Fruit fly (Drosophila melanogaster) whole organism, pupa: ENCODE results near the gene Baldspot.

ENCODE experiments used
- CG10348 ChIP-seq: fragments of 200-800 bp; sonication (Bioruptor generic); IDR thresholded peaks from 2 replicates; pipeline ENCODE4 v1.3.6; 2022; ENCODE audit warnings: missing biosample characterization, missing genetic modification characterization
- CG12605 ChIP-seq: fragments of 200-800 bp; sonication (Bioruptor generic); IDR thresholded peaks from 2 replicates; pipeline ENCODE4 v1.3.6; 2022; ENCODE audit warnings: missing biosample characterization, missing genetic modification characterization
- CG13204 ChIP-seq: fragments of 200-800 bp; sonication (Bioruptor generic); optimal IDR thresholded peaks from 2 replicates; lab custom pipeline; 2018; ENCODE audit warnings: missing biosample characterization, mild to moderate bottlenecking, missing genetic modification characterization, moderate library complexity
- CG14655 ChIP-seq: fragments of 200-800 bp; sonication (Bioruptor generic); optimal IDR thresholded peaks from 3 replicates; lab custom pipeline; 2017; ENCODE audit warnings: mild to moderate bottlenecking, missing biosample characterization, missing genetic modification reagents, missing genetic modification characterization
- CG15710 ChIP-seq: fragments of 200-800 bp; sonication (Bioruptor generic); optimal IDR thresholded peaks from 2 replicates; lab custom pipeline; 2018; ENCODE audit warnings: missing biosample characterization, mild to moderate bottlenecking, missing genetic modification characterization, moderate library complexity
- CG17806 ChIP-seq: fragments of 200-800 bp; sonication (Bioruptor generic); optimal IDR thresholded peaks from 2 replicates; lab custom pipeline; 2018; ENCODE audit warnings: missing biosample characterization, mild to moderate bottlenecking, missing genetic modification characterization, moderate library complexity
- CG32121 ChIP-seq: fragments of 200-800 bp; sonication (Bioruptor generic); IDR thresholded peaks from 2 replicates; pipeline ENCODE4 v1.3.6; 2022; ENCODE audit warnings: missing biosample characterization, missing genetic modification characterization
- CG34367 ChIP-seq: fragments of 200-800 bp; sonication (Bioruptor generic); optimal IDR thresholded peaks from 2 replicates; lab custom pipeline; 2018; ENCODE audit warnings: missing biosample characterization, mild to moderate bottlenecking, missing genetic modification characterization
- CG4496 ChIP-seq: fragments of 200-800 bp; sonication (Bioruptor generic); IDR thresholded peaks from 3 replicates; pipeline ENCODE4 v1.3.6; 2022; ENCODE audit warnings: missing biosample characterization, missing genetic modification characterization
- CG8159 ChIP-seq: fragments of 200-800 bp; sonication (Bioruptor generic); optimal IDR thresholded peaks from 3 replicates; lab custom pipeline; 2018; ENCODE audit warnings: missing biosample characterization, mild to moderate bottlenecking, missing genetic modification characterization, moderate library complexity
- CG8301 ChIP-seq: fragments of 200-800 bp; sonication (Bioruptor generic); optimal IDR thresholded peaks from 2 replicates; lab custom pipeline; 2018; ENCODE audit warnings: missing biosample characterization, mild to moderate bottlenecking, missing genetic modification characterization
- CG9948 ChIP-seq: fragments of 200-800 bp; sonication (Bioruptor generic); optimal IDR thresholded peaks from 2 replicates; lab custom pipeline; 2018; ENCODE audit warnings: missing biosample characterization, mild to moderate bottlenecking, missing genetic modification characterization, moderate library complexity
- D1 ChIP-seq: fragments of 200-800 bp; sonication (Bioruptor generic); optimal IDR thresholded peaks from 2 replicates; lab custom pipeline; 2018; ENCODE audit warnings: missing biosample characterization, mild to moderate bottlenecking, missing genetic modification characterization, moderate library complexity
- EcR ChIP-seq: fragments of 200-800 bp; sonication (Bioruptor generic); optimal IDR thresholded peaks from 3 replicates; lab custom pipeline; 2019; ENCODE audit warnings: missing biosample characterization, missing genetic modification characterization, mild to moderate bottlenecking, moderate library complexity, missing genetic modification reagents
- Ets98B ChIP-seq: fragments of 200-800 bp; sonication (Bioruptor generic); IDR thresholded peaks from 2 replicates; pipeline ENCODE4 v1.3.6; 2022; ENCODE audit warnings: missing biosample characterization, missing genetic modification characterization
- Pif1A ChIP-seq: fragments of 200-800 bp; sonication (Bioruptor generic); optimal IDR thresholded peaks from 3 replicates; lab custom pipeline; 2016; ENCODE audit warnings: missing biosample characterization, missing genetic modification characterization
- Pif1B ChIP-seq: fragments of 200-800 bp; sonication (Bioruptor generic); optimal IDR thresholded peaks from 3 replicates; lab custom pipeline; 2016; ENCODE audit warnings: missing biosample characterization, missing genetic modification characterization
- Snoo ChIP-seq: fragments of 200-800 bp; sonication (Bioruptor generic); optimal IDR thresholded peaks from 3 replicates; lab custom pipeline; 2017; ENCODE audit warnings: missing biosample characterization, mild to moderate bottlenecking, missing genetic modification characterization, inconsistent platforms
- fd96Ca ChIP-seq: fragments of 200-800 bp; sonication (Bioruptor generic); IDR thresholded peaks from 3 replicates; pipeline ENCODE4 v1.3.6; 2022; ENCODE audit warnings: missing biosample characterization, missing genetic modification characterization
- gl ChIP-seq: fragments of 200-800 bp; sonication (Bioruptor generic); optimal IDR thresholded peaks from 2 replicates; lab custom pipeline; 2018; ENCODE audit warnings: missing biosample characterization, mild to moderate bottlenecking, missing genetic modification characterization
- rn ChIP-seq: fragments of 200-800 bp; sonication (Bioruptor generic); IDR thresholded peaks from 2 replicates; pipeline ENCODE4 v1.3.6; 2022; ENCODE audit warnings: missing biosample characterization, missing genetic modification characterization

Baldspot gene

dm6 chr3L:16641094-16641493 is 20.3 kb downstream of the Baldspot start:
- TF ChIP-seq EcR (no peak), CG10348 (GFP tag; lab: Robert Waterston, UW) (no peak), CG34367 (tag; lab: Kevin White, UChicago) (no peak), Snoo (tag; lab: Kevin White, UChicago) (no peak), Pif1B (GFP tag; lab: Kevin White, UChicago) (no peak), CG4496 (no peak), gl (tag; lab: Kevin White, UChicago) (no peak), CG17806 (no peak), CG14655 (no peak), CG9948 (tag; lab: Kevin White, UChicago) (no peak), CG15710 (tag; lab: Kevin White, UChicago) (no peak)

dm6 chr3L:16640509-16641068 is 20.8 kb downstream of the Baldspot start:
- TF ChIP-seq gl (tag; lab: Kevin White, UChicago) (no peak), CG15710 (tag; lab: Kevin White, UChicago) (no peak), Pif1A (GFP tag; lab: Kevin White, UChicago) (no peak), CG32121 (GFP tag; lab: Robert Waterston, UW) (no peak), Snoo (tag; lab: Kevin White, UChicago) (peak; percentile 34), D1 (tag; lab: Kevin White, UChicago) (no peak), CG8159 (tag; lab: Kevin White, UChicago) (no peak)

dm6 chr3L:16638639-16639388 is 22.6 kb downstream of the Baldspot start:
- TF ChIP-seq CG8159 (tag; lab: Kevin White, UChicago) (peak; percentile 47), fd96Ca (GFP tag; lab: Robert Waterston, UW) (no peak), CG9948 (tag; lab: Kevin White, UChicago) (peak; percentile 2), Ets98B (peak; percentile 34; the same call in 1 of the 2 replicates), CG12605 (GFP tag; lab: Robert Waterston, UW) (no peak), CG32121 (GFP tag; lab: Robert Waterston, UW) (no peak; the same call in 1 of the 2 replicates), EcR (peak; percentile 80), CG14655 (peak; percentile 3), CG17806 (no peak), Snoo (tag; lab: Kevin White, UChicago) (peak; percentile 27), CG15710 (tag; lab: Kevin White, UChicago) (peak; percentile 2)

DNA sequence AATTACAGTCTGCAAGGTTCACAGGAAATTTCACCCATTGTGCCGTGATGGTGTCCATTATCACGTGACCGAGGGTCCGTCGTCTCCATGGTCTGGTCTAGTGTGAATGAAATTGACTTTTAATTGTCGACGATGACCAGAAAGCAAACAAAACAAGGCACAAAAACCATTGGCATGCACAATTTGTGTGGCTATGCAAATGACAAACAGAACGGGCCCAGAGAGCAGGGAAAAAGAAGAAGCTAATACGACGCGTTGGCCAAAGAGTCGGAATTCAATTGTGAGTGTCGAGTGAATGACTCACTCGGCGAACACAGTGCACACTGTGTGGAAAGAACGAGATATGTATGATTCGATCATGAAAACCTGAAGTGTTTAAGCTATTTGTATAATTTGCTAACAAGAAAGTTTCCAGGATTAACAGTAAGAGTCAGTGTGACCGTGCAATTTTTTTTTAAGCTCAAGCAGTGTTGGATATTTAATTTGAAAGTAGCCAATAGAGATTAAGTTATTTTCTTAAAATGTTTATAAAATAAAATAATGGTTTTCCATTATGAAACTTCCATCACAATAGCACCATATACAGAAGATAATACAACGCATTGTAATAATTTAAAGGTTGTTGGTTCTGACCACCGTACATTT is 25.7 kb downstream of the Baldspot start:
- peak; percentile 9 for TF ChIP-seq CG8301
- TF ChIP-seq CG4496, result 0 out of 3 replicates have a peak, but pooled peaks have one; percentile 23
- no peak for TF ChIP-seq CG15710 (tag; lab: Kevin White, UChicago)
- no peak for TF ChIP-seq gl (tag; lab: Kevin White, UChicago)
- TF ChIP-seq CG14655, result peak; percentile 27
- no peak for TF ChIP-seq fd96Ca (GFP tag; lab: Robert Waterston, UW)
- TF ChIP-seq Pif1A (GFP tag; lab: Kevin White, UChicago), result peak; percentile 40
- TF ChIP-seq Pif1B (GFP tag; lab: Kevin White, UChicago), result peak; percentile 30
- TF ChIP-seq CG10348 (GFP tag; lab: Robert Waterston, UW), result no peak
- TF ChIP-seq CG17806, result no peak
- TF ChIP-seq CG32121 (GFP tag; lab: Robert Waterston, UW), result no peak
- TF ChIP-seq Ets98B, result peak; percentile 14; the same call in 1 of the 2 replicates
- TF ChIP-seq EcR, result no peak

DNA sequence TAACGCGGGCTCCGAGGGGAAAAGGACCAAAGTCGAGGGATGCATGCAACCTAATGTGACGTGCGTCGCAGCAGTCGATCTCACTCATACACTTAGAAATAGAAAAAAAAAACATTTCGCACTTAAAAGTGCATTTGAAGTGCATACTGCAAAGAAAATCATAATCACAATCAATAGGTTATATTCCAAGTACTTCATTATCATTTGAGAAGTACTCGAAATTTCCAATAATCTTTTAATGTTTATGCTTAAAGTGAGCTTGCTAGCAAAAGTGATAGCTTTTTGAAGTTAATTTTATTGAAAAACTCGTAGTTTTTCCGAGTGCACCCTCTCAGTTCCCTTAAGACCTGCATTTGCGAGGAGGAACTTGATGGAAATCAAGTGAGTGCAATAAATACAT is 26.9 kb downstream of the Baldspot start:
- TF ChIP-seq D1 (tag; lab: Kevin White, UChicago) (peak; percentile 7), Pif1A (GFP tag; lab: Kevin White, UChicago) (peak; percentile 17), CG8301 (peak; percentile 31), CG15710 (tag; lab: Kevin White, UChicago) (peak; percentile 9), CG14655 (peak; percentile 31), Pif1B (GFP tag; lab: Kevin White, UChicago) (no peak), fd96Ca (GFP tag; lab: Robert Waterston, UW) (no peak), CG9948 (tag; lab: Kevin White, UChicago) (peak; percentile 55), CG12605 (GFP tag; lab: Robert Waterston, UW) (no peak), gl (tag; lab: Kevin White, UChicago) (no peak), CG4496 (peak; percentile 31; the same call in 2 of the 3 replicates), CG8159 (tag; lab: Kevin White, UChicago) (peak; percentile 45), CG34367 (tag; lab: Kevin White, UChicago) (no peak), Snoo (tag; lab: Kevin White, UChicago) (no peak), CG13204 (no peak), CG17806 (peak; percentile 26), rn (GFP tag; lab: Robert Waterston, UW) (no peak)

dm6 chr3L:16634091-16634490 is 27.3 kb downstream of the Baldspot start:
- TF ChIP-seq CG12605 (GFP tag; lab: Robert Waterston, UW) (no peak), CG10348 (GFP tag; lab: Robert Waterston, UW) (no peak), rn (GFP tag; lab: Robert Waterston, UW) (no peak), D1 (tag; lab: Kevin White, UChicago) (no peak), fd96Ca (GFP tag; lab: Robert Waterston, UW) (no peak; the same call in 2 of the 3 replicates), Snoo (tag; lab: Kevin White, UChicago) (no peak), CG8159 (tag; lab: Kevin White, UChicago) (no peak)
